Fruit fly (Drosophila melanogaster) whole organism, embryonic: ENCODE measurements around the gene Bx42.
A peak's percentile ranks its signal among the peaks of the same experiment; 100 is the strongest.

Experiments
- BEAF-32 ChIP-seq: fragments of 200-800 bp; sonication (Bioruptor generic); optimal IDR thresholded peaks from 3 replicates; lab custom pipeline; 2017; ENCODE audit warnings: missing biosample characterization, missing genetic modification characterization, mild to moderate bottlenecking, moderate library complexity, missing genetic modification reagents
- Bgb ChIP-seq: fragments of 200-800 bp; sonication (Bioruptor generic); IDR thresholded peaks from 2 replicates; pipeline ENCODE4 v1.3.6; 2022; ENCODE audit warnings: missing biosample characterization, missing genetic modification characterization; ENCODE audit not compliant: partially characterized antibody
- Blimp-1 ChIP-seq: fragments of 200-800 bp; sonication (Bioruptor generic); optimal IDR thresholded peaks from 3 replicates; lab custom pipeline; 2018; ENCODE audit warnings: missing biosample characterization, missing genetic modification characterization, mild to moderate bottlenecking, moderate library complexity, missing genetic modification reagents
- CG11085 ChIP-seq: fragments of 200-800 bp; sonication (Bioruptor generic); IDR thresholded peaks from 2 replicates; pipeline ENCODE4 v1.3.6; 2022; ENCODE audit warnings: missing biosample characterization, missing genetic modification characterization
- CG11093 ChIP-seq: fragments of 200-800 bp; sonication (Bioruptor generic); IDR thresholded peaks from 3 replicates; pipeline ENCODE4 v1.3.6; 2022; ENCODE audit warnings: missing biosample characterization, missing genetic modification characterization
- CG12391 ChIP-seq: fragments of 200-800 bp; sonication (Bioruptor generic); optimal IDR thresholded peaks from 3 replicates; lab custom pipeline; 2018; ENCODE audit warnings: missing biosample characterization, mild to moderate bottlenecking, missing genetic modification characterization, moderate library complexity
- CG13775 ChIP-seq: fragments of 200-800 bp; sonication (Bioruptor generic); optimal IDR thresholded peaks from 3 replicates; lab custom pipeline; 2017; ENCODE audit warnings: missing biosample characterization, mild to moderate bottlenecking, missing genetic modification characterization
- CG14710 ChIP-seq: fragments of 200-800 bp; sonication (Bioruptor generic); optimal IDR thresholded peaks from 3 replicates; lab custom pipeline; 2019; ENCODE audit warnings: missing biosample characterization, mild to moderate bottlenecking, missing genetic modification characterization, moderate library complexity
- CG1529 ChIP-seq: fragments of 200-800 bp; sonication (Bioruptor generic); optimal IDR thresholded peaks from 3 replicates; lab custom pipeline; 2018; ENCODE audit warnings: missing biosample characterization, missing genetic modification characterization
- CG15514 ChIP-seq: fragments of 200-800 bp; sonication (Bioruptor generic); optimal IDR thresholded peaks from 3 replicates; lab custom pipeline; 2017; ENCODE audit warnings: missing biosample characterization, missing genetic modification characterization, mild to moderate bottlenecking, moderate library complexity, missing genetic modification reagents
- CG17829 ChIP-seq: fragments of 200-800 bp; optimal IDR thresholded peaks from 2 replicates; lab custom pipeline; 2019; ENCODE audit warnings: missing biosample characterization, mild to moderate bottlenecking, missing genetic modification characterization, moderate library complexity
- CG18599 ChIP-seq: fragments of 200-800 bp; sonication (Bioruptor generic); optimal IDR thresholded peaks from 3 replicates; lab custom pipeline; 2017; ENCODE audit warnings: missing biosample characterization, missing genetic modification characterization, mild to moderate bottlenecking, moderate library complexity, missing genetic modification reagents
- CG30020 ChIP-seq: fragments of 200-800 bp; optimal IDR thresholded peaks from 2 replicates; lab custom pipeline; 2019; ENCODE audit warnings: missing biosample characterization, mild to moderate bottlenecking, missing genetic modification characterization, moderate library complexity
- CG30403 ChIP-seq: fragments of 200-800 bp; sonication (Bioruptor generic); optimal IDR thresholded peaks from 3 replicates; lab custom pipeline; 2016; ENCODE audit warnings: missing biosample characterization, missing genetic modification characterization
- CG32767 ChIP-seq: fragments of 200-800 bp; sonication (Bioruptor generic); IDR thresholded peaks from 2 replicates; pipeline ENCODE4 v1.3.6; 2022; ENCODE audit warnings: missing biosample characterization, missing genetic modification characterization
- CG32772 ChIP-seq: fragments of 200-800 bp; sonication (Bioruptor generic); IDR thresholded peaks from 2 replicates; pipeline ENCODE4 v1.3.6; 2022; ENCODE audit warnings: missing biosample characterization, missing genetic modification characterization
- CG6765 ChIP-seq: fragments of 200-800 bp; sonication (Bioruptor generic); optimal IDR thresholded peaks from 3 replicates; lab custom pipeline; 2017; ENCODE audit warnings: missing biosample characterization, mild to moderate bottlenecking, missing genetic modification characterization
- CG7357 ChIP-seq: fragments of 200-800 bp; sonication (Bioruptor generic); IDR thresholded peaks from 3 replicates; pipeline ENCODE4 v1.3.6; 2022; ENCODE audit warnings: missing biosample characterization, missing genetic modification characterization
- CG8924 ChIP-seq: fragments of 200-800 bp; optimal IDR thresholded peaks from 3 replicates; lab custom pipeline; 2019; ENCODE audit warnings: missing biosample characterization, mild to moderate bottlenecking, missing genetic modification characterization, moderate library complexity
- CG9727 ChIP-seq: fragments of 200-800 bp; sonication (Bioruptor generic); optimal IDR thresholded peaks from 3 replicates; lab custom pipeline; 2017; ENCODE audit warnings: missing biosample characterization, mild to moderate bottlenecking, missing genetic modification characterization
- CG9797 ChIP-seq: fragments of 200-800 bp; sonication (Bioruptor generic); optimal IDR thresholded peaks from 3 replicates; lab custom pipeline; 2018; ENCODE audit warnings: missing biosample characterization, mild to moderate bottlenecking, missing genetic modification characterization
- HmgZ ChIP-seq: fragments of 200-800 bp; sonication (Bioruptor generic); optimal IDR thresholded peaks from 2 replicates; lab custom pipeline; 2018; ENCODE audit warnings: missing biosample characterization, mild to moderate bottlenecking, missing genetic modification characterization
- MBD-R2 ChIP-seq: fragments of 200-800 bp; sonication (Bioruptor generic); IDR thresholded peaks from 2 replicates; pipeline ENCODE4 v1.3.6; 2022; ENCODE audit warnings: missing biosample characterization, missing genetic modification characterization
- MESR4 ChIP-seq: fragments of 200-800 bp; sonication (Bioruptor generic); optimal IDR thresholded peaks from 2 replicates; lab custom pipeline; 2018; ENCODE audit warnings: missing biosample characterization, mild to moderate bottlenecking, missing genetic modification characterization, moderate library complexity
- Ravus ChIP-seq: fragments of 200-800 bp; sonication (Bioruptor generic); IDR thresholded peaks from 2 replicates; pipeline ENCODE4 v1.3.6; 2022; ENCODE audit warnings: missing biosample characterization, missing genetic modification characterization
- Scr ChIP-seq: fragments of 200-800 bp; sonication (Bioruptor generic); IDR thresholded peaks from 2 replicates; pipeline ENCODE4 v1.3.6; 2022; ENCODE audit warnings: missing biosample characterization, missing genetic modification characterization; ENCODE audit not compliant: partially characterized antibody
- Sin3A ChIP-seq: fragments of >200 bp; optimal IDR thresholded peaks from 2 replicates; lab custom pipeline; 2018
- Sry-δ ChIP-seq: fragments of 200-800 bp; sonication (Bioruptor generic); optimal IDR thresholded peaks from 2 replicates; lab custom pipeline; 2016; ENCODE audit warnings: missing biosample characterization, missing genetic modification characterization
- Stat92E ChIP-seq, 3 experiments: fragments of >200 bp in 2 of 3; fragments of 200-800 bp in 1 of 3; sonication (Bioruptor generic) in 1 of 3; optimal IDR thresholded peaks; 2 replicates each; lab custom pipeline; 2017 to 2019; ENCODE audit warnings: missing biosample characterization in 3 of 3, missing genetic modification characterization in 3 of 3, mild to moderate bottlenecking in 1 of 3, moderate library complexity in 1 of 3
- YL-1 ChIP-seq: fragments of 200-800 bp; sonication (Bioruptor generic); optimal IDR thresholded peaks from 3 replicates; lab custom pipeline; 2017; ENCODE audit warnings: missing biosample characterization, mild to moderate bottlenecking, missing genetic modification characterization
- amos ChIP-seq: fragments of 200-800 bp; sonication (Bioruptor generic); IDR thresholded peaks from 2 replicates; pipeline ENCODE4 v1.3.6; 2022; ENCODE audit warnings: missing biosample characterization, missing genetic modification characterization; ENCODE audit not compliant: partially characterized antibody
- ap ChIP-seq: fragments of 200-800 bp; sonication (Bioruptor generic); IDR thresholded peaks from 2 replicates; pipeline ENCODE4 v1.3.6; 2022; ENCODE audit warnings: missing biosample characterization, missing genetic modification characterization
- ato ChIP-seq: fragments of 200-800 bp; sonication (Bioruptor generic); IDR thresholded peaks from 2 replicates; pipeline ENCODE4 v1.3.6; 2022; ENCODE audit warnings: missing biosample characterization, missing genetic modification characterization; ENCODE audit not compliant: partially characterized antibody
- cas ChIP-seq: fragments of 200-800 bp; sonication (Bioruptor generic); IDR thresholded peaks from 2 replicates; pipeline ENCODE4 v1.3.6; 2022; ENCODE audit warnings: missing biosample characterization, missing genetic modification characterization
- gfzf ChIP-seq: fragments of 200-800 bp; sonication (Bioruptor generic); optimal IDR thresholded peaks from 2 replicates; lab custom pipeline; 2016; ENCODE audit warnings: missing biosample characterization, mild to moderate bottlenecking, missing genetic modification characterization, moderate library complexity
- hbn ChIP-seq: fragments of 200-800 bp; sonication (Bioruptor generic); IDR thresholded peaks from 2 replicates; pipeline ENCODE4 v1.3.6; 2022; ENCODE audit warnings: missing biosample characterization, missing genetic modification characterization; ENCODE audit not compliant: partially characterized antibody
- insv ChIP-seq, 2 experiments: fragments of 200-800 bp; sonication (Bioruptor generic); optimal IDR thresholded peaks; 3 replicates each; lab custom pipeline; 2016 to 2018; ENCODE audit warnings: missing biosample characterization in 2 of 2, missing genetic modification characterization in 2 of 2
- jing ChIP-seq: fragments of 200-800 bp; sonication (Bioruptor generic); optimal IDR thresholded peaks from 2 replicates; lab custom pipeline; 2018; ENCODE audit warnings: missing biosample characterization, mild to moderate bottlenecking, missing genetic modification characterization
- nmo ChIP-seq: fragments of 200-800 bp; sonication (Bioruptor generic); optimal IDR thresholded peaks from 2 replicates; lab custom pipeline; 2018; ENCODE audit warnings: missing biosample characterization, mild to moderate bottlenecking, missing genetic modification characterization, moderate library complexity
- otp ChIP-seq: fragments of 200-800 bp; sonication (Bioruptor generic); IDR thresholded peaks from 3 replicates; pipeline ENCODE4, ENCODE4 v1.3.6; 2022; ENCODE audit warnings: missing biosample characterization, missing genetic modification characterization
- phol ChIP-seq: fragments of 200-800 bp; sonication (Bioruptor generic); optimal IDR thresholded peaks from 3 replicates; lab custom pipeline; 2018; ENCODE audit warnings: missing biosample characterization, mild to moderate bottlenecking, missing genetic modification characterization, moderate library complexity
- pzg ChIP-seq: fragments of 200-800 bp; sonication (Bioruptor generic); optimal IDR thresholded peaks from 3 replicates; lab custom pipeline; 2018; ENCODE audit warnings: missing biosample characterization, mild to moderate bottlenecking, missing genetic modification characterization, moderate library complexity
- sima ChIP-seq: fragments of 200-800 bp; sonication (Bioruptor generic); optimal IDR thresholded peaks from 2 replicates; lab custom pipeline; 2016; ENCODE audit warnings: missing biosample characterization, missing genetic modification characterization
- ssp ChIP-seq: fragments of 200-800 bp; sonication (Bioruptor generic); IDR thresholded peaks from 2 replicates; pipeline ENCODE4 v1.3.6; 2022; ENCODE audit warnings: missing biosample characterization, missing genetic modification characterization
- sug ChIP-seq: fragments of 200-800 bp; optimal IDR thresholded peaks from 2 replicates; lab custom pipeline; 2019; ENCODE audit warnings: missing biosample characterization, mild to moderate bottlenecking, missing genetic modification characterization, moderate library complexity
- trem ChIP-seq: fragments of 200-800 bp; optimal IDR thresholded peaks from 3 replicates; lab custom pipeline; 2019; ENCODE audit warnings: missing biosample characterization, mild to moderate bottlenecking, missing genetic modification characterization, moderate library complexity
- vfl ChIP-seq: fragments of 200-800 bp; sonication (Bioruptor generic); optimal IDR thresholded peaks from 2 replicates; lab custom pipeline; 2016; ENCODE audit warnings: missing biosample characterization, missing genetic modification characterization
- vnd ChIP-seq: fragments of 200-800 bp; sonication (Bioruptor generic); IDR thresholded peaks from 3 replicates; pipeline ENCODE4 v1.3.6; 2022; ENCODE audit warnings: missing biosample characterization, missing genetic modification characterization; ENCODE audit not compliant: partially characterized antibody

Bx42 gene

dm6 chrX:9148989-9149522 lies 42.7 kb upstream of the Bx42 start, which contains the start of the genes fh and Bap111 (continued):
- TF ChIP-seq nmo (GFP tag; lab: Kevin White, UChicago) (peak; percentile 38), CG32772 (GFP tag; lab: Robert Waterston, UW) (no peak), CG30020 (peak; percentile 35), BEAF-32 (GFP tag; lab: Kevin White, UChicago) (peak; percentile 42), CG14710 (tag; lab: Kevin White, UChicago) (peak; percentile 59), MESR4 (GFP tag; lab: Kevin White, UChicago) (peak; percentile 72), CG6765 (no peak), trem (tag; lab: Kevin White, UChicago) (peak; percentile 99), sug (tag; lab: Kevin White, UChicago) (peak; percentile 7), Sry-δ (peak; percentile 23), pzg (GFP tag; lab: Kevin White, UChicago) (peak; percentile 48), ato (GFP tag; lab: Robert Waterston, UW) (no peak), Stat92E (GFP tag; optimal IDR thresholded peaks at IDR 0.05; lab: Kevin White, UChicago) (peak in 1 of 3 experiments; percentile 48), cas (no peak), MBD-R2 (GFP tag; lab: Robert Waterston, UW) (peak; percentile 54), Ravus (no peak), CG15514 (GFP tag; lab: Kevin White, UChicago) (peak; percentile 12), HmgZ (tag; lab: Kevin White, UChicago) (peak; percentile 18), CG8924 (tag; lab: Kevin White, UChicago) (peak; percentile 27), CG30403 (GFP tag; lab: Kevin White, UChicago) (no peak), ssp (GFP tag; lab: Robert Waterston, UW) (no peak), phol (peak; percentile 96), CG9797 (GFP tag; lab: Kevin White, UChicago) (peak; percentile 78), CG7357 (GFP tag; lab: Robert Waterston, UW) (no peak), Blimp-1 (GFP tag; lab: Kevin White, UChicago) (no peak), YL-1 (GFP tag; lab: Kevin White, UChicago) (peak; percentile 72), CG12391 (tag; lab: Kevin White, UChicago) (peak; percentile 21), Sin3A (lab: Kevin White, UChicago) (peak; percentile 16), otp (GFP tag; lab: Robert Waterston, UW) (no peak)

dm6 chrX:9142224-9142802 lies 35.9 kb upstream of the Bx42 start, which contains the start of gene CG7065:
CG7065 (plus strand) TSS chrX:9142493.
- TF ChIP-seq CG32767 (GFP tag; lab: Robert Waterston, UW) (no peak), Scr (GFP tag; lab: Robert Waterston, UW) (peak; percentile 70), CG18599 (GFP tag; lab: Kevin White, UChicago) (no peak), CG11085 (GFP tag; lab: Robert Waterston, UW) (no peak), BEAF-32 (GFP tag; lab: Kevin White, UChicago) (peak; percentile 73), hbn (peak; percentile 53), YL-1 (GFP tag; lab: Kevin White, UChicago) (no peak), sima (GFP tag; lab: Kevin White, UChicago) (no peak), jing (GFP tag; lab: Kevin White, UChicago) (no peak), Ravus (no peak), ap (no peak), CG1529 (GFP tag; lab: Kevin White, UChicago) (no peak), vnd (peak; percentile 67), gfzf (GFP tag; lab: Kevin White, UChicago) (peak; percentile 70), insv (GFP tag; optimal IDR thresholded peaks at IDR 0.05; lab: Kevin White, UChicago) (no peak), vfl (GFP tag; lab: Kevin White, UChicago) (no peak), CG17829 (tag; lab: Kevin White, UChicago) (no peak), amos (GFP tag; lab: Robert Waterston, UW) (peak; percentile 73), CG13775 (no peak), CG11093 (GFP tag; lab: Robert Waterston, UW) (no peak), CG9727 (GFP tag; lab: Kevin White, UChicago) (no peak), Bgb (peak; percentile 69)
